Fruit fly (Drosophila melanogaster) whole organism, embryonic: Measurements from ENCODE around the gene RpS12.

Experiments
- Aef1 ChIP-seq: fragments of 200-800 bp; sonication (Bioruptor generic); IDR thresholded peaks from 3 replicates; pipeline ENCODE4 v1.3.6; 2022; ENCODE audit warnings: missing biosample characterization, missing genetic modification characterization
- CG11504 ChIP-seq: fragments of 200-800 bp; sonication (Bioruptor generic); optimal IDR thresholded peaks from 3 replicates; lab custom pipeline; 2019; ENCODE audit warnings: missing biosample characterization, mild to moderate bottlenecking, missing genetic modification characterization, moderate library complexity
- CG12744 ChIP-seq: fragments of 200-800 bp; sonication (Bioruptor generic); optimal IDR thresholded peaks from 2 replicates; lab custom pipeline; 2016; ENCODE audit warnings: missing biosample characterization, missing genetic modification characterization
- CG14710 ChIP-seq: fragments of 200-800 bp; sonication (Bioruptor generic); optimal IDR thresholded peaks from 3 replicates; lab custom pipeline; 2019; ENCODE audit warnings: missing biosample characterization, mild to moderate bottlenecking, missing genetic modification characterization, moderate library complexity
- CG17612 ChIP-seq: fragments of 200-800 bp; sonication (Bioruptor generic); IDR thresholded peaks from 2 replicates; pipeline ENCODE4 v1.3.6; 2022; ENCODE audit warnings: missing biosample characterization, missing genetic modification characterization
- CG17829 ChIP-seq: fragments of 200-800 bp; optimal IDR thresholded peaks from 2 replicates; lab custom pipeline; 2019; ENCODE audit warnings: missing biosample characterization, mild to moderate bottlenecking, missing genetic modification characterization, moderate library complexity
- CG18619 ChIP-seq: fragments of 200-800 bp; sonication (Bioruptor generic); optimal IDR thresholded peaks from 3 replicates; lab custom pipeline; 2017; ENCODE audit warnings: missing biosample characterization, mild to moderate bottlenecking, missing genetic modification characterization
- CG3163 ChIP-seq: fragments of 200-800 bp; sonication (Bioruptor generic); optimal IDR thresholded peaks from 3 replicates; lab custom pipeline; 2016; ENCODE audit warnings: missing biosample characterization, missing genetic modification characterization
- CG3838 ChIP-seq: fragments of 200-800 bp; sonication (Bioruptor generic); optimal IDR thresholded peaks from 3 replicates; lab custom pipeline; 2016; ENCODE audit warnings: missing biosample characterization, missing genetic modification characterization
- CG4730 ChIP-seq: fragments of 200-800 bp; sonication (Bioruptor generic); IDR thresholded peaks from 2 replicates; pipeline ENCODE4 v1.3.6; 2022; ENCODE audit warnings: missing biosample characterization, missing genetic modification characterization
- CG6272 ChIP-seq: fragments of 200-800 bp; sonication (Bioruptor generic); IDR thresholded peaks from 2 replicates; pipeline ENCODE4 v1.3.6; 2022; ENCODE audit warnings: missing biosample characterization, missing genetic modification characterization
- CG7556 ChIP-seq: fragments of 200-800 bp; sonication (Bioruptor generic); optimal IDR thresholded peaks from 2 replicates; lab custom pipeline; 2017; ENCODE audit warnings: missing biosample characterization, mild to moderate bottlenecking, missing genetic modification characterization
- CG7745 ChIP-seq: fragments of 200-800 bp; sonication (Bioruptor generic); optimal IDR thresholded peaks from 2 replicates; lab custom pipeline; 2018; ENCODE audit warnings: missing biosample characterization, mild to moderate bottlenecking, missing genetic modification characterization, moderate library complexity
- CG7963 ChIP-seq: fragments of 200-800 bp; sonication (Bioruptor generic); IDR thresholded peaks from 3 replicates; pipeline ENCODE4 v1.3.6; 2022; ENCODE audit warnings: missing biosample characterization, missing genetic modification characterization; ENCODE audit not compliant: partially characterized antibody
- CG8281 ChIP-seq: fragments of 200-800 bp; sonication (Bioruptor generic); optimal IDR thresholded peaks from 2 replicates; lab custom pipeline; 2018; ENCODE audit warnings: missing biosample characterization, mild to moderate bottlenecking, missing genetic modification characterization, moderate library complexity
- CG8359 ChIP-seq: fragments of 200-800 bp; sonication (Bioruptor generic); optimal IDR thresholded peaks from 2 replicates; lab custom pipeline; 2017; ENCODE audit warnings: missing biosample characterization, mild to moderate bottlenecking, missing genetic modification characterization, borderline replicate concordance
- CG8478 ChIP-seq: fragments of >200 bp; optimal IDR thresholded peaks from 2 replicates; lab custom pipeline; 2018
- CG9932 ChIP-seq: fragments of 200-800 bp; sonication (Bioruptor generic); IDR thresholded peaks from 2 replicates; pipeline ENCODE4 v1.3.6; 2022; ENCODE audit warnings: missing biosample characterization, missing genetic modification characterization
- Chrac-16 ChIP-seq: fragments of 200-800 bp; sonication (Bioruptor generic); optimal IDR thresholded peaks from 3 replicates; lab custom pipeline; 2016; ENCODE audit warnings: missing biosample characterization, missing genetic modification characterization
- D ChIP-seq, 2 experiments: fragments of 200-800 bp in 1 of 2; fragments of >200 bp in 1 of 2; sonication (Bioruptor generic) in 1 of 2; optimal IDR thresholded peaks; 2 replicates in 1 of 2; 3 replicates in 1 of 2; lab custom pipeline; 2017; ENCODE audit warnings: mild to moderate bottlenecking in 1 of 2, missing biosample characterization in 1 of 2, missing genetic modification characterization in 1 of 2, missing genetic modification reagents in 1 of 2
- Fer2 ChIP-seq: fragments of 200-800 bp; sonication (Bioruptor generic); optimal IDR thresholded peaks from 2 replicates; lab custom pipeline; 2018; ENCODE audit warnings: missing biosample characterization, mild to moderate bottlenecking, missing genetic modification characterization, moderate library complexity
- Hr51 ChIP-seq, 2 experiments: fragments of 200-800 bp; sonication (Bioruptor generic); optimal IDR thresholded peaks; 2 replicates in 1 of 2; 3 replicates in 1 of 2; lab custom pipeline; 2016 to 2018; ENCODE audit warnings: missing biosample characterization in 2 of 2, missing genetic modification characterization in 2 of 2, mild to moderate bottlenecking in 1 of 2, moderate library complexity in 1 of 2
- Hsf ChIP-seq: fragments of 200-800 bp; sonication (Bioruptor generic); optimal IDR thresholded peaks from 3 replicates; lab custom pipeline; 2016; ENCODE audit warnings: missing biosample characterization, missing genetic modification characterization
- Jarid2 ChIP-seq: fragments of 200-800 bp; sonication (Bioruptor generic); optimal IDR thresholded peaks from 3 replicates; lab custom pipeline; 2017; ENCODE audit warnings: mild to moderate bottlenecking, missing biosample characterization, missing genetic modification reagents, missing genetic modification characterization
- Lhr ChIP-seq: fragments of 200-800 bp; sonication (Bioruptor generic); optimal IDR thresholded peaks from 3 replicates; lab custom pipeline; 2017; ENCODE audit warnings: mild to moderate bottlenecking, missing biosample characterization, missing genetic modification reagents, missing genetic modification characterization
- Nf-YC ChIP-seq: fragments of 200-800 bp; optimal IDR thresholded peaks from 3 replicates; lab custom pipeline; 2019; ENCODE audit warnings: missing biosample characterization, mild to moderate bottlenecking, missing genetic modification characterization, moderate library complexity
- Ravus ChIP-seq: fragments of 200-800 bp; sonication (Bioruptor generic); IDR thresholded peaks from 2 replicates; pipeline ENCODE4 v1.3.6; 2022; ENCODE audit warnings: missing biosample characterization, missing genetic modification characterization
- Side ChIP-seq: fragments of 200-800 bp; sonication (Bioruptor generic); optimal IDR thresholded peaks from 2 replicates; lab custom pipeline; 2016; ENCODE audit warnings: missing biosample characterization, missing genetic modification characterization
- Six4 ChIP-seq: fragments of 200-800 bp; sonication (Bioruptor generic); optimal IDR thresholded peaks from 2 replicates; lab custom pipeline; 2016; ENCODE audit warnings: missing biosample characterization, missing genetic modification characterization
- Spps ChIP-seq: fragments of 200-800 bp; sonication (Bioruptor generic); optimal IDR thresholded peaks from 2 replicates; lab custom pipeline; 2018; ENCODE audit warnings: missing biosample characterization, mild to moderate bottlenecking, missing genetic modification characterization
- Sry-δ ChIP-seq: fragments of 200-800 bp; sonication (Bioruptor generic); optimal IDR thresholded peaks from 2 replicates; lab custom pipeline; 2016; ENCODE audit warnings: missing biosample characterization, missing genetic modification characterization
- abd-A ChIP-seq: fragments of 200-800 bp; sonication (Bioruptor generic); optimal IDR thresholded peaks from 3 replicates; lab custom pipeline; 2019; ENCODE audit warnings: missing biosample characterization, mild to moderate bottlenecking, missing genetic modification characterization, moderate library complexity
- bab2 ChIP-seq: fragments of 200-800 bp; sonication (Bioruptor generic); optimal IDR thresholded peaks from 2 replicates; lab custom pipeline; 2016; ENCODE audit warnings: missing biosample characterization, missing genetic modification characterization
- btn ChIP-seq: fragments of 200-800 bp; sonication (Bioruptor generic); optimal IDR thresholded peaks from 2 replicates; lab custom pipeline; 2016; ENCODE audit warnings: missing biosample characterization, missing genetic modification characterization
- chinmo ChIP-seq: fragments of 200-800 bp; sonication (Bioruptor generic); IDR thresholded peaks from 4 replicates; pipeline ENCODE4 v1.3.6; 2022; ENCODE audit warnings: missing biosample characterization, missing genetic modification characterization; ENCODE audit not compliant: partially characterized antibody
- eyg ChIP-seq: fragments of 200-800 bp; sonication (Bioruptor generic); optimal IDR thresholded peaks from 3 replicates; lab custom pipeline; 2016; ENCODE audit warnings: missing biosample characterization, missing genetic modification characterization
- fd3F ChIP-seq: fragments of 200-800 bp; sonication (Bioruptor generic); optimal IDR thresholded peaks from 2 replicates; lab custom pipeline; 2018; ENCODE audit warnings: missing biosample characterization, mild to moderate bottlenecking, missing genetic modification characterization, moderate library complexity
- fd96Cb ChIP-seq: fragments of 200-800 bp; sonication (Bioruptor generic); optimal IDR thresholded peaks from 2 replicates; lab custom pipeline; 2018; ENCODE audit warnings: missing biosample characterization, mild to moderate bottlenecking, missing genetic modification characterization, moderate library complexity
- fu2 ChIP-seq: fragments of 200-800 bp; sonication (Bioruptor generic); optimal IDR thresholded peaks from 2 replicates; lab custom pipeline; 2016; ENCODE audit warnings: missing biosample characterization, missing genetic modification characterization
- gsb-n ChIP-seq: fragments of 200-800 bp; sonication (Bioruptor generic); optimal IDR thresholded peaks from 3 replicates; lab custom pipeline; 2018; ENCODE audit warnings: missing biosample characterization, mild to moderate bottlenecking, missing genetic modification characterization
- hbn ChIP-seq: fragments of 200-800 bp; sonication (Bioruptor generic); IDR thresholded peaks from 2 replicates; pipeline ENCODE4 v1.3.6; 2022; ENCODE audit warnings: missing biosample characterization, missing genetic modification characterization; ENCODE audit not compliant: partially characterized antibody
- jing ChIP-seq: fragments of 200-800 bp; sonication (Bioruptor generic); optimal IDR thresholded peaks from 2 replicates; lab custom pipeline; 2018; ENCODE audit warnings: missing biosample characterization, mild to moderate bottlenecking, missing genetic modification characterization
- kni ChIP-seq: fragments of 200-800 bp; sonication (Bioruptor generic); optimal IDR thresholded peaks from 3 replicates; lab custom pipeline; 2017; ENCODE audit warnings: mild to moderate bottlenecking, missing biosample characterization, missing genetic modification reagents, missing genetic modification characterization
- p53 ChIP-seq: fragments of 200-800 bp; sonication (Bioruptor generic); optimal IDR thresholded peaks from 2 replicates; lab custom pipeline; 2016; ENCODE audit warnings: missing biosample characterization, missing genetic modification characterization
- pfk ChIP-seq: fragments of 200-800 bp; sonication (Bioruptor generic); optimal IDR thresholded peaks from 2 replicates; lab custom pipeline; 2018; ENCODE audit warnings: missing biosample characterization, mild to moderate bottlenecking, missing genetic modification characterization, moderate library complexity
- repo ChIP-seq: fragments of 200-800 bp; sonication (Bioruptor generic); optimal IDR thresholded peaks from 2 replicates; lab custom pipeline; 2016; ENCODE audit warnings: missing biosample characterization, missing genetic modification characterization
- slp2 ChIP-seq: fragments of 200-800 bp; sonication (Bioruptor generic); optimal IDR thresholded peaks from 2 replicates; lab custom pipeline; 2016; ENCODE audit warnings: missing biosample characterization, missing genetic modification characterization
- sna ChIP-seq: fragments of 200-800 bp; sonication (Bioruptor generic); IDR thresholded peaks from 2 replicates; pipeline ENCODE4 v1.3.6; 2022; ENCODE audit warnings: missing biosample characterization, missing genetic modification characterization; ENCODE audit not compliant: partially characterized antibody
- tio ChIP-seq: fragments of 200-800 bp; sonication (Bioruptor generic); optimal IDR thresholded peaks from 2 replicates; lab custom pipeline; 2017; ENCODE audit warnings: missing biosample characterization, missing genetic modification characterization, inconsistent platforms
- ttk ChIP-seq: fragments of 200-800 bp; sonication (Bioruptor generic); IDR thresholded peaks from 2 replicates; pipeline ENCODE4 v2.1.2; 2022; ENCODE audit warnings: missing biosample characterization, missing genetic modification characterization
- vnd ChIP-seq: fragments of 200-800 bp; sonication (Bioruptor generic); IDR thresholded peaks from 3 replicates; pipeline ENCODE4 v1.3.6; 2022; ENCODE audit warnings: missing biosample characterization, missing genetic modification characterization; ENCODE audit not compliant: partially characterized antibody

RpS12 gene

dm6 chr3L:13028740-13029139 is 5.6 kb downstream of the RpS12 start, which contains the start of gene CG17672 (continued):
- TF ChIP-seq Hr51 (GFP tag; optimal IDR thresholded peaks at IDR 0.05; lab: Kevin White, UChicago) (no peak), CG4730 (GFP tag; lab: Robert Waterston, UW) (no peak), Hsf (no peak), CG14710 (tag; lab: Kevin White, UChicago) (no peak), tio (GFP tag; lab: Kevin White, UChicago) (no peak), btn (GFP tag; lab: Kevin White, UChicago) (no peak), Spps (tag; lab: Kevin White, UChicago) (no peak), hbn (GFP tag; lab: Robert Waterston, UW) (no peak), CG9932 (GFP tag; lab: Robert Waterston, UW) (no peak), eyg (GFP tag; lab: Kevin White, UChicago) (no peak), vnd (GFP tag; lab: Robert Waterston, UW) (no peak), bab2 (GFP tag; lab: Kevin White, UChicago) (no peak), CG3838 (no peak), repo (GFP tag; lab: Kevin White, UChicago) (no peak), p53 (GFP tag; lab: Kevin White, UChicago) (no peak), CG8281 (tag; lab: Kevin White, UChicago) (no peak), Ravus (GFP tag; lab: Robert Waterston, UW) (no peak), Lhr (GFP tag; lab: Kevin White, UChicago) (no peak), CG3163 (GFP tag; lab: Kevin White, UChicago) (no peak), slp2 (no peak), CG7963 (GFP tag; lab: Robert Waterston, UW) (no peak), Aef1 (GFP tag; lab: Robert Waterston, UW) (no peak), Chrac-16 (GFP tag; lab: Kevin White, UChicago) (no peak), CG11504 (tag; lab: Kevin White, UChicago) (peak; percentile 69), CG8359 (GFP tag; lab: Kevin White, UChicago) (no peak), pfk (no peak), CG6272 (GFP tag; lab: Robert Waterston, UW) (no peak), Side (GFP tag; lab: Kevin White, UChicago) (no peak), Sry-δ (no peak), fd96Cb (tag; lab: Kevin White, UChicago) (no peak), fd3F (no peak), Nf-YC (tag; lab: Kevin White, UChicago) (peak; percentile 45), CG17829 (tag; lab: Kevin White, UChicago) (no peak), sna (no peak), kni (GFP tag; lab: Kevin White, UChicago) (peak; percentile 14), ttk (GFP tag; lab: Robert Waterston, UW) (no peak), abd-A (tag; lab: Kevin White, UChicago) (no peak), CG18619 (GFP tag; lab: Kevin White, UChicago) (no peak), jing (GFP tag; lab: Kevin White, UChicago) (no peak), Fer2 (tag; lab: Kevin White, UChicago) (no peak), CG12744 (no peak), CG8478 (lab: Kevin White, UChicago) (peak; percentile 71), CG7745 (tag; lab: Kevin White, UChicago) (no peak), D (optimal IDR thresholded peaks at IDR 0.05; lab: Kevin White, UChicago) (no peak), D (GFP tag; optimal IDR thresholded peaks at IDR 0.05; lab: Kevin White, UChicago) (no peak), Six4 (GFP tag; lab: Kevin White, UChicago) (no peak), chinmo (peak; percentile 86; the same call in 3 of the 4 replicates), gsb-n (tag; lab: Kevin White, UChicago) (no peak), CG7556 (GFP tag; lab: Kevin White, UChicago) (no peak), fu2 (no peak), Jarid2 (GFP tag; lab: Kevin White, UChicago) (peak; percentile 69), CG17612 (no peak)
